Worm (Caenorhabditis elegans) whole organism, mixed stage, embryonic: ENCODE measurements around the gene nhr-198.

Experiments used
- M03D4.4 ChIP-seq: sonication (generic microtip); optimal IDR thresholded peaks from 2 replicates; lab custom pipeline; 2017; ENCODE audit warnings: mild to moderate bottlenecking, missing genetic modification characterization, missing compliant biosample characterization
- bed-3 ChIP-seq: fragments of 200-800 bp; sonication (Bioruptor generic); optimal IDR thresholded peaks from 3 replicates; lab custom pipeline; 2018; ENCODE audit warnings: mild to moderate bottlenecking, missing genetic modification characterization, moderate library complexity, missing compliant biosample characterization
- ceh-83 ChIP-seq: fragments of 200-800 bp; sonication (Bioruptor generic); optimal IDR thresholded peaks from 2 replicates; lab custom pipeline; 2018; ENCODE audit warnings: mild to moderate bottlenecking, missing genetic modification characterization, missing compliant biosample characterization
- drap-1 ChIP-seq: fragments of 200-800 bp; sonication (Bioruptor generic); optimal IDR thresholded peaks from 3 replicates; lab custom pipeline; 2018; ENCODE audit warnings: mild to moderate bottlenecking, missing genetic modification characterization, missing compliant biosample characterization
- ham-2 ChIP-seq: fragments of 200-800 bp; sonication (Bioruptor generic); optimal IDR thresholded peaks from 2 replicates; lab custom pipeline; 2018; ENCODE audit warnings: mild to moderate bottlenecking, missing genetic modification characterization, missing compliant biosample characterization
- lsy-2 ChIP-seq: fragments of 150-350 bp; optimal IDR thresholded peaks from 2 replicates; lab custom pipeline; 2014; ENCODE audit warnings: missing biosample characterization, missing genetic modification characterization
- mab-5 ChIP-seq: fragments of 150-350 bp; optimal IDR thresholded peaks from 2 replicates; lab custom pipeline; 2014; ENCODE audit warnings: missing biosample characterization, missing genetic modification characterization
- mls-2 ChIP-seq: sonication (generic microtip); optimal IDR thresholded peaks from 2 replicates; lab custom pipeline; 2016; ENCODE audit warnings: mild to moderate bottlenecking, missing genetic modification characterization, moderate library complexity, missing compliant biosample characterization
- nhr-237 ChIP-seq: fragments of 150-350 bp; optimal IDR thresholded peaks from 2 replicates; lab custom pipeline; 2014; ENCODE audit warnings: missing biosample characterization, missing genetic modification characterization
- nhr-28 ChIP-seq: fragments of 150-350 bp; optimal IDR thresholded peaks from 2 replicates; lab custom pipeline; 2014; ENCODE audit warnings: missing biosample characterization, missing genetic modification characterization
- nhr-76 ChIP-seq: sonication (generic microtip); optimal IDR thresholded peaks from 2 replicates; lab custom pipeline; 2017; ENCODE audit warnings: missing biosample characterization, missing genetic modification characterization
- pha-4 ChIP-seq: fragments of 150-350 bp; optimal IDR thresholded peaks from 2 replicates; lab custom pipeline; 2018; ENCODE audit warnings: missing biosample characterization, missing genetic modification reagents, missing genetic modification characterization
- unc-39 ChIP-seq: fragments of 150-350 bp; optimal IDR thresholded peaks from 2 replicates; lab custom pipeline; 2014; ENCODE audit warnings: missing biosample characterization, missing genetic modification characterization
- unc-62 ChIP-seq: fragments of 150-350 bp; optimal IDR thresholded peaks from 2 replicates; lab custom pipeline; 2014; ENCODE audit warnings: missing biosample characterization, missing genetic modification reagents, missing genetic modification characterization

ce11 chrV:15735720-15736119 lies 41.9 kb downstream of the nhr-198 start, which contains the start of gene str-27:
- TF ChIP-seq mls-2 (tag; lab: Kevin White, UChicago) (no peak), mab-5 (tag; lab: Kevin White, UChicago) (no peak), drap-1 (no peak), nhr-237 (tag; lab: Kevin White, UChicago) (no peak), pha-4 (tag; lab: Kevin White, UChicago) (no peak), ceh-83 (GFP tag; lab: Kevin White, UChicago) (no peak), ham-2 (GFP tag; lab: Kevin White, UChicago) (no peak), nhr-28 (no peak), bed-3 (GFP tag; lab: Kevin White, UChicago) (no peak), nhr-76 (tag; lab: Kevin White, UChicago) (no peak), M03D4.4 (no peak), unc-62 (GFP tag; lab: Kevin White, UChicago) (no peak), lsy-2 (tag; lab: Kevin White, UChicago) (no peak), unc-39 (tag; lab: Kevin White, UChicago) (no peak)
